Worm (Caenorhabditis elegans): ENCODE results near the gene Y17G9A.4.

The Y17G9A.4 gene

DNA sequence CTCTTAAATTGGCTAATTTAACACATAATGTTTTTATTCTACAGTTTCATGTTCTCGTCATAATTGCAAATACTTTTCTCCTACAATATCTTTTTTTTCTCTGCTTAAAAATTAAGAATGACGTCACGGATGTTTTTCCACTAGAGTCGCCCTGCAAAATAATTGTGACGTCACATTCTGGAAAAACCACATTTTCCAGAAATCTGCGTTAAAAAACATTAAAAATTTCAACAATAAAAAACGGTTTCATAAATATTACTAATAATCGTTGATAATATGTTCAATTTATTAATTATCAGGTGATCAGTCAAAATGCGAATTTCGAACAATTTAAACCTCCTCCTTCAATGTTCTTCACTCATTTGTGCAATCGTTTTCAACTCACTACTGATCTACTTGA, 22.6 kb upstream of the Y17G9A.4 start, which contains the start of gene str-166:
Gene str-166, plus strand, starts transcription at position 301 of the 400 bp plus-strand sequence.
- no peak for TF ChIP-seq ceh-19 (GFP tag; optimal IDR thresholded peaks at IDR 0.05)
- no peak for TF ChIP-seq sdc-2 (tag; optimal IDR thresholded peaks at IDR 0.05)
- TF ChIP-seq unc-55 (GFP tag; optimal IDR thresholded peaks at IDR 0.05): no peak
- no peak for TF ChIP-seq syd-9 (tag; optimal IDR thresholded peaks at IDR 0.05)
- no peak for TF ChIP-seq lim-6 (tag; optimal IDR thresholded peaks at IDR 0.05)
- TF ChIP-seq zip-5 (tag; optimal IDR thresholded peaks at IDR 0.05): no peak
- TF ChIP-seq ceh-24 (tag; optimal IDR thresholded peaks at IDR 0.05): no peak
- no peak for TF ChIP-seq ceh-9 (tag; optimal IDR thresholded peaks at IDR 0.05)
- TF ChIP-seq gmeb-2 (tag; optimal IDR thresholded peaks at IDR 0.05): no peak

DNA sequence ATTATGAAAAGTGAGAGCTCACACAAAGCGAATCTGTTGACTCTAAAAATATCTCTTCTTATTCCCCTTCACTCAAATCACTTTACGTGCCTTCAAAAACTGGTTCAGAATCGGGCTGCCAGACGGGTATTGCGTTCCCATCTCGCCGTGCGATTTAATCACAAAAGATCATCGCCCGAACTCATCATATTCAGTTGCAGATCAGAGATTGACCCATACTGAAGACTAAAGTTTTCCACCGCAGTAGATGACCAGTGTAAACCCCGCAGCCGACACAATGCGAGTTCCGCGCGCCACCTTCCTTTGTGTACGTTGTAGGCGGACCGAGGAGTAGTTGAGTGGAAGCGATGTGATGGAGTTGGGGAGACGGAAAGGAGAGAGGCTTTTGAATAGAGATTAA, 19.3 kb upstream of the Y17G9A.4 start:
- TF ChIP-seq eyg-1 (tag; optimal IDR thresholded peaks at IDR 0.05) (no peak), ets-4 (tag; optimal IDR thresholded peaks at IDR 0.05) (no peak), rnt-1 (tag; optimal IDR thresholded peaks at IDR 0.05) (no peak), ttx-3 (tag; optimal IDR thresholded peaks at IDR 0.05) (no peak), ceh-24 (tag; optimal IDR thresholded peaks at IDR 0.05) (no peak), ceh-19 (GFP tag; optimal IDR thresholded peaks at IDR 0.05) (no peak)

- TF ChIP-seq ceh-6 (GFP tag; optimal IDR thresholded peaks at IDR 0.05) (no peak), npax-4 (tag; optimal IDR thresholded peaks at IDR 0.05) (no peak), hlh-15 (tag; optimal IDR thresholded peaks at IDR 0.05) (no peak), tbx-7 (tag; optimal IDR thresholded peaks at IDR 0.05) (no peak), zip-5 (tag; optimal IDR thresholded peaks at IDR 0.05) (no peak), C08G9.2 (tag; optimal IDR thresholded peaks at IDR 0.05) (no peak), unc-3 (GFP tag; conservative IDR thresholded peaks at IDR 0.05) (no peak), unc-3 (tag; optimal IDR thresholded peaks at IDR 0.05) (no peak), sox-2 (GFP tag; IDR thresholded peaks at IDR 0.05) (no peak), ztf-16 (tag; optimal IDR thresholded peaks at IDR 0.05) (no peak), ceh-24 (tag; optimal IDR thresholded peaks at IDR 0.05) (no peak), F13H6.1 (tag; optimal IDR thresholded peaks at IDR 0.05) (no peak), nhr-232 (tag; optimal IDR thresholded peaks at IDR 0.05) (no peak), tbx-2 (tag; optimal IDR thresholded peaks at IDR 0.05) (no peak), pax-1 (tag; optimal IDR thresholded peaks at IDR 0.05) (no peak), ceh-30 (tag; optimal IDR thresholded peaks at IDR 0.05) (no peak), pat-9 (tag; optimal IDR thresholded peaks at IDR 0.05) (no peak), fax-1 (tag; optimal IDR thresholded peaks at IDR 0.05) (no peak)
Measured at ce11 chrIV:4877102-4877501, 15.8 kb upstream of the Y17G9A.4 start, which contains the start of gene str-170. Gene str-170 (plus strand): TSS chrIV:4877402.

DNA sequence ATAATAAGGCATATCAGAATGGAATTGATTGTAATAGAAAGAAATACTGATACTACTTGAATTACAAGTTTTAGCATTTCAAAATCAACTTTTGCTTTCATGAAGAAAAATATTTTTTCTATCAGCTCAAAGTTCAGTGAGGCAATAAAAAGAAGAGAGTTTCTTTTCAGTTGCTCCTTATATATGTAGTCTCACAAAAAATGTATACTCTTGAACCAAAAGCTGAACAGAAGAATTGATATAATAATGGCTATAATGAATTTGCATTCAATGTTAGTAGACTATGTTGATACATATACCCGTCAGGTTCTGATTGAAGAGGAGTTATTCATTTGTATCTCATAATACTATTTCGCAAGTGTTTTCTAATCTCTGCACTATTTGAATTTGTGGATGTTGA, 13.3 kb upstream of the Y17G9A.4 start, which contains the start of gene str-174:
Gene str-174, minus strand, starts transcription at position 101 of the 400 bp plus-strand sequence.
- TF ChIP-seq pros-1 (tag; optimal IDR thresholded peaks at IDR 0.05) (no peak), hlh-15 (tag; optimal IDR thresholded peaks at IDR 0.05) (no peak), K02D7.2 (tag; optimal IDR thresholded peaks at IDR 0.05) (no peak), ceh-9 (tag; optimal IDR thresholded peaks at IDR 0.05) (no peak), ceh-31 (tag; optimal IDR thresholded peaks at IDR 0.05) (no peak), fkh-10 (GFP tag; optimal IDR thresholded peaks at IDR 0.05) (no peak), eyg-1 (tag; optimal IDR thresholded peaks at IDR 0.05) (no peak)

- TF ChIP-seq ceh-19 (GFP tag; optimal IDR thresholded peaks at IDR 0.05) (no peak), dve-1 (tag; optimal IDR thresholded peaks at IDR 0.05) (no peak), ceh-9 (tag; optimal IDR thresholded peaks at IDR 0.05) (no peak), ttx-3 (tag; optimal IDR thresholded peaks at IDR 0.05) (no peak), pros-1 (tag; optimal IDR thresholded peaks at IDR 0.05) (no peak), pha-4 (tag; optimal IDR thresholded peaks at IDR 0.05) (no peak)
Measured at ce11 chrIV:4870546-4870945, 9.2 kb upstream of the Y17G9A.4 start, which contains the start of gene str-175. Gene str-175 (minus strand): TSS chrIV:4870646.
